Worm (Caenorhabditis elegans) whole organism, young adult: ENCODE data around the gene Y37A1B.4.

Experiments
- C06A6.2 ChIP-seq: fragments of 200-800 bp; sonication (Bioruptor generic); conservative IDR thresholded peaks from 2 replicates; pipeline ENCODE4 v1.3.6; 2022; ENCODE audit warnings: missing genetic modification characterization, missing compliant biosample characterization
- Y95B8A.8 ChIP-seq: fragments of 200-800 bp; sonication (Bioruptor generic); IDR thresholded peaks from 2 replicates; pipeline ENCODE4 v1.3.6; 2022; ENCODE audit warnings: missing genetic modification reagents, missing genetic modification characterization, missing compliant biosample characterization
- bed-2 ChIP-seq: fragments of 200-800 bp; sonication (Bioruptor generic); IDR thresholded peaks from 2 replicates; pipeline ENCODE4 v1.3.6; 2022; ENCODE audit warnings: missing genetic modification reagents, missing genetic modification characterization, missing compliant biosample characterization
- cebp-1 ChIP-seq, 2 experiments: fragments of 200-800 bp in 1 of 2; sonication (Bioruptor generic) in 1 of 2; sonication (generic microtip) in 1 of 2; IDR thresholded peaks in 1 of 2; optimal IDR thresholded peaks in 1 of 2; 2 replicates each; pipeline versions ENCODE4 v1.3.6 to Lab custom; 2017 to 2022; ENCODE audit warnings: missing compliant biosample characterization in 2 of 2, missing genetic modification characterization in 2 of 2, mild to moderate bottlenecking in 1 of 2, missing genetic modification reagents in 1 of 2, moderate library complexity in 1 of 2
- ceh-40 ChIP-seq: fragments of 200-800 bp; sonication (Bioruptor generic); IDR thresholded peaks from 2 replicates; pipeline ENCODE4 v1.3.6; 2022; ENCODE audit warnings: missing genetic modification characterization, missing compliant biosample characterization
- ekl-4 ChIP-seq: fragments of 200-800 bp; sonication (Bioruptor generic); IDR thresholded peaks from 2 replicates; pipeline ENCODE4 v1.3.6; 2022; ENCODE audit warnings: missing genetic modification reagents, missing genetic modification characterization, missing compliant biosample characterization
- hsf-1 ChIP-seq: fragments of 200-800 bp; sonication (Bioruptor generic); IDR thresholded peaks from 2 replicates; pipeline ENCODE4 v1.3.6; 2022; ENCODE audit warnings: missing genetic modification reagents, missing genetic modification characterization, missing compliant biosample characterization
- lin-35 ChIP-seq, 3 experiments: fragments of 150-350 bp in 2 of 3; sonication (generic microtip) in 1 of 3; optimal IDR thresholded peaks; 2 replicates each; lab custom pipeline; 2014 to 2018; ENCODE audit warnings: missing biosample characterization in 3 of 3, missing genetic modification characterization in 3 of 3, missing genetic modification reagents in 3 of 3
- lir-1 ChIP-seq: fragments of 200-800 bp; sonication (Bioruptor generic); conservative IDR thresholded peaks from 2 replicates; pipeline ENCODE4 v1.3.6; 2022; ENCODE audit warnings: missing genetic modification reagents, missing genetic modification characterization, missing compliant biosample characterization
- madf-8 ChIP-seq: fragments of 200-800 bp; sonication (Bioruptor generic); conservative IDR thresholded peaks from 2 replicates; pipeline ENCODE4 v1.3.6; 2022; ENCODE audit warnings: missing genetic modification reagents, missing genetic modification characterization, missing compliant biosample characterization
- mel-28 ChIP-seq: sonication (generic microtip); optimal IDR thresholded peaks from 2 replicates; lab custom pipeline; 2016; ENCODE audit warnings: borderline replicate concordance, mild to moderate bottlenecking, missing genetic modification characterization, missing compliant biosample characterization
- rec-8 ChIP-seq, 2 experiments: sonication (generic microtip); optimal IDR thresholded peaks; 2 replicates each; lab custom pipeline; 2016; ENCODE audit warnings: mild to moderate bottlenecking in 2 of 2, missing genetic modification characterization in 2 of 2, missing genetic modification reagents in 2 of 2, missing genotype in 2 of 2, missing biosample characterization in 1 of 2, missing compliant biosample characterization in 1 of 2, moderate library complexity in 1 of 2
- somi-1 ChIP-seq: fragments of 200-800 bp; sonication (Bioruptor generic); optimal IDR thresholded peaks from 2 replicates; lab custom pipeline; 2018; ENCODE audit warnings: mild to moderate bottlenecking, missing genetic modification characterization, missing compliant biosample characterization
- sptf-2 ChIP-seq: fragments of 200-800 bp; sonication (Bioruptor generic); optimal IDR thresholded peaks from 2 replicates; lab custom pipeline; 2018; ENCODE audit warnings: mild to moderate bottlenecking, missing genetic modification characterization, missing compliant biosample characterization
- unc-62 ChIP-seq: fragments of 150-350 bp; optimal IDR thresholded peaks from 2 replicates; lab custom pipeline; 2014; ENCODE audit warnings: missing biosample characterization, missing genetic modification reagents, missing genetic modification characterization
- zim-3 ChIP-seq: sonication (generic microtip); optimal IDR thresholded peaks from 2 replicates; lab custom pipeline; 2017; ENCODE audit warnings: mild to moderate bottlenecking, missing genetic modification characterization, moderate library complexity, missing compliant biosample characterization
- ztf-22 ChIP-seq: fragments of 200-800 bp; sonication (Bioruptor generic); optimal IDR thresholded peaks from 2 replicates; lab custom pipeline; 2018; ENCODE audit warnings: mild to moderate bottlenecking, missing genetic modification characterization, moderate library complexity, missing compliant biosample characterization

The Y37A1B.4 gene

ce11 chrIV:14013692-14014091 lies 46.8 kb downstream of the Y37A1B.4 start (continued):
- peak in 1 of 2 experiments; percentile 60 for TF ChIP-seq rec-8 (tag; optimal IDR thresholded peaks at IDR 0.05; lab: Kevin White, UChicago)
- no peak for TF ChIP-seq hsf-1 (GFP tag; lab: Robert Waterston, UW)
- 0 out of 2 replicates have a peak, but pooled peaks have one; percentile 27 for TF ChIP-seq ceh-40 (GFP tag; lab: Robert Waterston, UW)
- TF ChIP-seq cebp-1 (GFP tag; IDR thresholded peaks at IDR 0.05; lab: Robert Waterston, UW) = no peak
- no peak for TF ChIP-seq cebp-1 (tag; optimal IDR thresholded peaks at IDR 0.05; lab: Kevin White, UChicago)
- TF ChIP-seq C06A6.2 = no peak
- no peak for TF ChIP-seq lin-35 (GFP tag; optimal IDR thresholded peaks at IDR 0.05; lab: Kevin White, UChicago)
- no peak for TF ChIP-seq ekl-4 (GFP tag; lab: Robert Waterston, UW)
- no peak for TF ChIP-seq zim-3
- no peak for TF ChIP-seq bed-2
- TF ChIP-seq Y95B8A.8 (GFP tag; lab: Robert Waterston, UW) = no peak
- no peak for TF ChIP-seq somi-1
- TF ChIP-seq unc-62 (GFP tag; lab: Kevin White, UChicago) = no peak
- TF ChIP-seq sptf-2 (GFP tag; lab: Kevin White, UChicago) = no peak
- TF ChIP-seq lir-1 (GFP tag; lab: Robert Waterston, UW) = no peak; the same call in 1 of the 2 replicates
- no peak for TF ChIP-seq madf-8
- TF ChIP-seq mel-28 = no peak
- TF ChIP-seq ztf-22 (GFP tag; lab: Kevin White, UChicago) = no peak
- TF ChIP-seq, all 124 proteins: peak for 25
